Worm (Caenorhabditis elegans): ENCODE data around the gene cdh-3.

Gene cdh-3

ce11 chrIII:7726500-7726899 lies 27.7 kb downstream of the cdh-3 start:
- no peak for TF ChIP-seq lsy-2 (tag; optimal IDR thresholded peaks at IDR 0.05)
- no peak for TF ChIP-seq crh-2 (tag; optimal IDR thresholded peaks at IDR 0.05)
- peak; percentile 13 for TF ChIP-seq unc-55 (GFP tag; optimal IDR thresholded peaks at IDR 0.05)

ce11 chrIII:7725483-7726250 lies 28.6 kb downstream of the cdh-3 start:
- TF ChIP-seq nhr-237 (tag; optimal IDR thresholded peaks at IDR 0.05), result no peak
- TF ChIP-seq nhr-129 (tag; optimal IDR thresholded peaks at IDR 0.05), result peak; percentile 47
- no peak for TF ChIP-seq unc-62 (GFP tag; optimal IDR thresholded peaks at IDR 0.05)
- TF ChIP-seq skn-1 (tag; optimal IDR thresholded peaks at IDR 0.05), result no peak
- TF ChIP-seq sma-3 (GFP tag; optimal IDR thresholded peaks at IDR 0.05), result no peak
- TF ChIP-seq ceh-82 (tag; optimal IDR thresholded peaks at IDR 0.05), result no peak
- peak; percentile 53 for TF ChIP-seq unc-55 (GFP tag; optimal IDR thresholded peaks at IDR 0.05)
- TF ChIP-seq fos-1 (tag; optimal IDR thresholded peaks at IDR 0.05), result no peak
- TF ChIP-seq lsy-2 (tag; optimal IDR thresholded peaks at IDR 0.05), result peak in 1 of 2 experiments; percentile 43
- TF ChIP-seq ztf-1 (GFP tag; conservative IDR thresholded peaks at IDR 0.05), result no peak
- TF ChIP-seq alr-1 (tag; optimal IDR thresholded peaks at IDR 0.05), result no peak
- no peak for TF ChIP-seq sem-4 (tag; optimal IDR thresholded peaks at IDR 0.05)
- no peak for TF ChIP-seq unc-39 (tag; optimal IDR thresholded peaks at IDR 0.05)
- TF ChIP-seq dmd-4 (tag; optimal IDR thresholded peaks at IDR 0.05), result no peak
- TF ChIP-seq elt-1 (tag; optimal IDR thresholded peaks at IDR 0.05), result no peak
- no peak for TF ChIP-seq mbf-1 (tag; optimal IDR thresholded peaks at IDR 0.05)
- TF ChIP-seq lin-13 (GFP tag; optimal IDR thresholded peaks at IDR 0.05), result no peak
- TF ChIP-seq nhr-25 (tag; optimal IDR thresholded peaks at IDR 0.05), result no peak
- TF ChIP-seq R02D3.7 (tag; optimal IDR thresholded peaks at IDR 0.05), result no peak
- no peak for TF ChIP-seq lin-11 (tag; optimal IDR thresholded peaks at IDR 0.05)
- no peak for TF ChIP-seq lin-39 (tag; optimal IDR thresholded peaks at IDR 0.05)
- TF ChIP-seq Y55F3AM.14 (GFP tag; optimal IDR thresholded peaks at IDR 0.05), result no peak
- TF ChIP-seq F13H6.1 (tag; optimal IDR thresholded peaks at IDR 0.05), result peak; percentile 55
- no peak for TF ChIP-seq nhr-10 (tag; optimal IDR thresholded peaks at IDR 0.05)
- TF ChIP-seq sma-9 (GFP tag; optimal IDR thresholded peaks at IDR 0.05), result peak; percentile 13
- no peak for TF ChIP-seq sma-9 (tag; optimal IDR thresholded peaks at IDR 0.05)
- TF ChIP-seq nhr-11 (tag; optimal IDR thresholded peaks at IDR 0.05), result no peak
- no peak for TF ChIP-seq ama-1 (optimal IDR thresholded peaks at IDR 0.05)
- TF ChIP-seq ceh-16 (tag; optimal IDR thresholded peaks at IDR 0.05), result no peak
- TF ChIP-seq gmeb-1 (tag; optimal IDR thresholded peaks at IDR 0.05), result no peak
- no peak for TF ChIP-seq ZK546.5 (tag; optimal IDR thresholded peaks at IDR 0.05)
- TF ChIP-seq nhr-21 (tag; optimal IDR thresholded peaks at IDR 0.05), result no peak
- TF ChIP-seq mdl-1 (tag; optimal IDR thresholded peaks at IDR 0.05), result peak; percentile 17 to 19
- TF ChIP-seq aly-2 (tag; optimal IDR thresholded peaks at IDR 0.05), result no peak
- TF ChIP-seq ztf-11 (tag; optimal IDR thresholded peaks at IDR 0.05), result no peak
- TF ChIP-seq nhr-23 (tag; optimal IDR thresholded peaks at IDR 0.05), result no peak
- TF ChIP-seq crh-2 (tag; optimal IDR thresholded peaks at IDR 0.05), result peak; percentile 33
- no peak for TF ChIP-seq blmp-1 (tag; optimal IDR thresholded peaks at IDR 0.05; ENCODE audit: insufficient read depth)
- peak; percentile 37 for TF ChIP-seq ztf-4 (tag; optimal IDR thresholded peaks at IDR 0.05)
- no peak for TF ChIP-seq snpc-4 (tag; optimal IDR thresholded peaks at IDR 0.05)
- no peak for TF ChIP-seq egl-27 (tag; optimal IDR thresholded peaks at IDR 0.05)
- TF ChIP-seq mab-5 (tag; optimal IDR thresholded peaks at IDR 0.05), result no peak
- TF ChIP-seq nhr-12 (tag; optimal IDR thresholded peaks at IDR 0.05), result no peak
- TF ChIP-seq elt-3 (tag; optimal IDR thresholded peaks at IDR 0.05), result no peak
- TF ChIP-seq zag-1 (tag; optimal IDR thresholded peaks at IDR 0.05), result no peak
- TF ChIP-seq nhr-77 (tag; optimal IDR thresholded peaks at IDR 0.05), result no peak
- TF ChIP-seq C34F6.9 (tag; optimal IDR thresholded peaks at IDR 0.05), result peak; percentile 61
- no peak for TF ChIP-seq nhr-6 (tag; optimal IDR thresholded peaks at IDR 0.05)
- no peak for TF ChIP-seq peb-1 (tag; optimal IDR thresholded peaks at IDR 0.05)

Data from whole organism, L2 larva.